Worm (Caenorhabditis elegans): ENCODE data around the gene brap-2.

DNA sequence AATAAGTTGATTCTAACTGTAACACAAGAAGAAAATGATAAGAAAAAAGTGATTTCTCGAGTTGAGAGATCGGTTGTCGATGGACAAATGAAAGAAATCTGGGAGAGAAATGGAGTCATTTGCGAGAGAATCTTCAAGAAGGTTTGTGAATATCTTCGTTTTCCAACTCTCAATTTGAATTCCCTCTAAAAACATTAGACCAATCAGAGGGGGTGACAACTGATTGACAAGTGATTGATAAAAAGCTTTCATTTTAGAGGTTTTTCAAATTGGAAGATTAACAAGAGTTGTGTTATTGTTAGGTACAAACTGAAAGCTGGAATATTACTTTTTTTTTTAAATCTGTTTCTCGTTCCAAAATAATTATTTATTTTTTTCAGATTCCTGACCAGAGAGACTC, 24.9 kb upstream of the brap-2 start:
- TF ChIP-seq ref-1 (GFP tag; conservative IDR thresholded peaks at IDR 0.05) (no peak), flt-1 (GFP tag; IDR thresholded peaks at IDR 0.05) (no peak), cog-1 (tag; optimal IDR thresholded peaks at IDR 0.05) (no peak), tab-1 (GFP tag; IDR thresholded peaks at IDR 0.05) (no peak), ztf-23 (GFP tag; IDR thresholded peaks at IDR 0.05) (no peak), T22C8.4 (GFP tag; IDR thresholded peaks at IDR 0.05) (no peak), ztf-29 (GFP tag; IDR thresholded peaks at IDR 0.05) (no peak), med-1 (GFP tag; optimal IDR thresholded peaks at IDR 0.05; ENCODE audit: insufficient read depth) (no peak)
